Worm (Caenorhabditis elegans): ENCODE data around the gene sec-5.

- TF ChIP-seq T22C8.4 (GFP tag; IDR thresholded peaks at IDR 0.05), result no peak
- TF ChIP-seq ztf-23 (GFP tag; IDR thresholded peaks at IDR 0.05), result no peak
- TF ChIP-seq flt-1 (GFP tag; IDR thresholded peaks at IDR 0.05), result no peak
- TF ChIP-seq ztf-29 (GFP tag; IDR thresholded peaks at IDR 0.05), result no peak
These were observed 9.0 kb upstream of the sec-5 start for ce11 chrII:9185915-9186314.
